Worm (Caenorhabditis elegans) whole organism, L2 larva: ENCODE measurements around the gene F22B7.9.

Experiments
- C34F6.9 ChIP-seq: fragments of 150-350 bp; optimal IDR thresholded peaks from 2 replicates; lab custom pipeline; 2014; ENCODE audit warnings: missing biosample characterization, missing genetic modification characterization
- R02D3.7 ChIP-seq: fragments of 150-350 bp; optimal IDR thresholded peaks from 2 replicates; lab custom pipeline; 2014; ENCODE audit warnings: missing biosample characterization, missing genetic modification characterization
- egl-27 ChIP-seq: sonication (generic microtip); optimal IDR thresholded peaks from 3 replicates; lab custom pipeline; 2017; ENCODE audit warnings: missing biosample characterization, missing genetic modification reagents, missing genetic modification characterization
- elt-1 ChIP-seq: fragments of 150-350 bp; optimal IDR thresholded peaks from 2 replicates; lab custom pipeline; 2014; ENCODE audit warnings: missing biosample characterization, missing genetic modification characterization
- elt-3 ChIP-seq: sonication (generic microtip); optimal IDR thresholded peaks from 2 replicates; lab custom pipeline; 2017; ENCODE audit warnings: missing biosample characterization, missing genetic modification characterization
- lin-11 ChIP-seq: fragments of 150-350 bp; sonication (generic microtip); optimal IDR thresholded peaks from 2 replicates; lab custom pipeline; 2014; ENCODE audit warnings: missing biosample characterization, missing genetic modification characterization, inconsistent platforms, mixed read lengths
- lin-13 ChIP-seq: fragments of 150-350 bp; optimal IDR thresholded peaks from 2 replicates; lab custom pipeline; 2014; ENCODE audit warnings: missing biosample characterization, missing genetic modification reagents, missing genetic modification characterization
- lsy-2 ChIP-seq, 2 experiments: fragments of 150-350 bp in 1 of 2; sonication (generic microtip) in 1 of 2; optimal IDR thresholded peaks; 2 replicates each; lab custom pipeline; 2014 to 2017; ENCODE audit warnings: missing biosample characterization in 2 of 2, missing genetic modification characterization in 2 of 2
- unc-62 ChIP-seq: fragments of 150-350 bp; optimal IDR thresholded peaks from 2 replicates; lab custom pipeline; 2014; ENCODE audit warnings: missing biosample characterization, missing genetic modification reagents, missing genetic modification characterization
- zag-1 ChIP-seq: fragments of 150-350 bp; optimal IDR thresholded peaks from 2 replicates; lab custom pipeline; 2014; ENCODE audit warnings: missing biosample characterization, missing genetic modification characterization

DNA sequence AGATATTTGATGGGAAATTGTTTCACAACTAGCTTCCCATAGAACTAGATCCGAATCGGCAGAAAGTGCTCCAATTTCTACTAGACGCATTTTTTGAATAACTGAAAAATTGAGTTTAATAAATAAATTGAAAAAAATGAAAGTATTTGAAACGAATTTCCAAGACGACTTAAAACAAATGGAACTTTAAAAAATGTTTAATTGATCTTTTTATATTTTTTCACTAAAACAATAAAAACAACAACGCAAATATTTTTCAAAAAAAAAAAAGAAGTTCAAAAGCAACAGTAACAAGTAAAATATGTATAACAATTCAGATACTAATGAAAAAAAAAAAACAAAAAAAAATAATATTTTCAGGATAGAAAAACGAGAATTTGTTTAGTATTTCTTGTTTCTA, 44.0 kb downstream of the F22B7.9 start, which contains the start of gene C06E1.9:
- TF ChIP-seq C34F6.9 (tag; lab: Kevin White, UChicago) = no peak
- TF ChIP-seq lin-11 (tag; lab: Kevin White, UChicago) = no peak
- TF ChIP-seq R02D3.7 (tag; lab: Kevin White, UChicago) = no peak
- TF ChIP-seq unc-62 (GFP tag; lab: Kevin White, UChicago) = no peak
- TF ChIP-seq lsy-2 (tag; optimal IDR thresholded peaks at IDR 0.05; lab: Kevin White, UChicago) = no peak
- TF ChIP-seq lin-13 (GFP tag; lab: Kevin White, UChicago) = no peak
- TF ChIP-seq egl-27 (tag; lab: Kevin White, UChicago) = no peak
- TF ChIP-seq zag-1 = no peak
- TF ChIP-seq elt-3 (tag; lab: Kevin White, UChicago) = no peak
- TF ChIP-seq elt-1 = no peak
